Fruit fly (Drosophila melanogaster) whole organism, wandering third instar larva: Measurements from ENCODE around the gene CG31178.

Source experiments
- Abd-B ChIP-seq: fragments of >200 bp; optimal IDR thresholded peaks from 2 replicates; lab custom pipeline; 2017; ENCODE audit warnings: missing biosample characterization, missing genetic modification characterization
- usp ChIP-seq: fragments of >200 bp; optimal IDR thresholded peaks from 2 replicates; lab custom pipeline; 2017; ENCODE audit warnings: missing biosample characterization, missing genetic modification characterization

dm6 chr3R:21920495-21920894 lies 47.0 kb downstream of the CG31178 start:
- TF ChIP-seq Abd-B (GFP tag; lab: Kevin White, UChicago) (no peak), usp (no peak)
